Worm (Caenorhabditis elegans): ENCODE measurements around the gene ZK1307.4.

ZK1307.4 gene

ce11 chrII:9662160-9662559 is 10.6 kb upstream of the ZK1307.4 start:
- no peak for TF ChIP-seq rpc-1 (optimal IDR thresholded peaks at IDR 0.05)
- no peak for TF ChIP-seq rpc-1 (tag; optimal IDR thresholded peaks at IDR 0.05)
- no peak for TF ChIP-seq ceh-58 (GFP tag; IDR thresholded peaks at IDR 0.05)
- no peak for TF ChIP-seq F10E7.11 (tag; optimal IDR thresholded peaks at IDR 0.05)
- TF ChIP-seq attf-5 (GFP tag; optimal IDR thresholded peaks at IDR 0.05) = no peak
- no peak for TF ChIP-seq hmg-1.2 (GFP tag; IDR thresholded peaks at IDR 0.05)
- no peak for TF ChIP-seq snpc-1.1 (tag; optimal IDR thresholded peaks at IDR 0.05; ENCODE audit: insufficient read depth)
- TF ChIP-seq ceh-79 (tag; optimal IDR thresholded peaks at IDR 0.05) = no peak
- no peak for TF ChIP-seq lin-54 (GFP tag; optimal IDR thresholded peaks at IDR 0.05)

ce11 chrII:9660379-9660778 is 8.8 kb upstream of the ZK1307.4 start, which contains the start of gene ZK1320.3:
Gene ZK1320.3 (minus strand): TSS chrII:9660419.
- no peak for TF ChIP-seq K11D2.4 (GFP tag; IDR thresholded peaks at IDR 0.05)
- TF ChIP-seq nhr-80 (tag; optimal IDR thresholded peaks at IDR 0.05) = peak; percentile 56

- TF ChIP-seq let-607 (tag; optimal IDR thresholded peaks at IDR 0.05) (peak in 1 of 2 experiments; percentile 7), hlh-12 (tag; optimal IDR thresholded peaks at IDR 0.05) (no peak), nhr-80 (tag; optimal IDR thresholded peaks at IDR 0.05) (peak; percentile 48)
Measured at ce11 chrII:9658915-9659314, 7.3 kb upstream of the ZK1307.4 start, which contains the start of gene ZK1320.2. Gene ZK1320.2 (minus strand): TSS chrII:9659002.

ce11 chrII:9656210-9656755 is 4.7 kb upstream of the ZK1307.4 start, which contains the start of gene gstk-1:
Gene gstk-1 (plus strand): TSS chrII:9656705.
- peak; percentile 26; the same call in 1 of the 2 replicates for TF ChIP-seq hmg-1.2 (GFP tag; IDR thresholded peaks at IDR 0.05)
- TF ChIP-seq somi-1 (GFP tag; optimal IDR thresholded peaks at IDR 0.05) = no peak
- peak; percentile 53 for TF ChIP-seq nhr-80 (tag; optimal IDR thresholded peaks at IDR 0.05)
- TF ChIP-seq lin-40 (tag; optimal IDR thresholded peaks at IDR 0.05) = peak; percentile 17
- TF ChIP-seq ceh-91 (GFP tag; IDR thresholded peaks at IDR 0.05) = no peak

- TF ChIP-seq mel-28 (tag; optimal IDR thresholded peaks at IDR 0.05; ENCODE audit: borderline replicate concordance) (no peak), lag-1 (GFP tag; IDR thresholded peaks at IDR 0.05) (no peak), T07F8.4 (tag; optimal IDR thresholded peaks at IDR 0.05) (no peak), pha-4 (tag; optimal IDR thresholded peaks at IDR 0.05) (no peak), F22D6.2 (tag; optimal IDR thresholded peaks at IDR 0.05) (no peak), nhr-120 (GFP tag; IDR thresholded peaks at IDR 0.05) (no peak), B0019.2 (GFP tag; conservative IDR thresholded peaks at IDR 0.05) (no peak), hmg-1.2 (GFP tag; IDR thresholded peaks at IDR 0.05) (no peak), attf-5 (GFP tag; optimal IDR thresholded peaks at IDR 0.05) (no peak), cebp-1 (GFP tag; IDR thresholded peaks at IDR 0.05) (no peak), cebp-1 (tag; optimal IDR thresholded peaks at IDR 0.05) (no peak), ceh-58 (GFP tag; IDR thresholded peaks at IDR 0.05) (no peak), lin-26 (GFP tag; IDR thresholded peaks at IDR 0.05) (no peak), madf-6 (GFP tag; IDR thresholded peaks at IDR 0.05) (no peak), K11D2.4 (GFP tag; IDR thresholded peaks at IDR 0.05) (no peak), lin-35 (GFP tag; optimal IDR thresholded peaks at IDR 0.05) (no peak)
Measured at ce11 chrII:9655530-9656139, 4.0 kb upstream of the ZK1307.4 start, which contains the start of gene ZK1307.1. Gene ZK1307.1 (minus strand): TSS chrII:9655580.

ce11 chrII:9653679-9654078 is 2.1 kb upstream of the ZK1307.4 start, which contains the start of gene ZK1307.2:
Gene ZK1307.2 (minus strand): TSS chrII:9653952.
- TF ChIP-seq D2030.7 (GFP tag; IDR thresholded peaks at IDR 0.05) = no peak
- no peak for TF ChIP-seq akir-1 (GFP tag; optimal IDR thresholded peaks at IDR 0.05)
- no peak for TF ChIP-seq fkh-3 (tag; optimal IDR thresholded peaks at IDR 0.05)
- TF ChIP-seq aptf-3 (GFP tag; IDR thresholded peaks at IDR 0.05) = no peak

All from whole organism, young adult.